Worm (Caenorhabditis elegans) whole organism, young adult: ENCODE results near the gene unc-112.
A peak's percentile ranks its signal among the peaks of the same experiment; 100 is the strongest.

Experiments
- B0019.2 ChIP-seq: fragments of 200-800 bp; sonication (Bioruptor generic); conservative IDR thresholded peaks from 2 replicates; pipeline ENCODE4 v1.3.6; 2022; ENCODE audit warnings: missing genetic modification reagents, missing genetic modification characterization, missing compliant biosample characterization
- F10E7.11 ChIP-seq: sonication (generic microtip); optimal IDR thresholded peaks from 2 replicates; lab custom pipeline; 2017; ENCODE audit warnings: mild to moderate bottlenecking, missing genetic modification characterization, moderate library complexity, missing compliant biosample characterization
- F33H1.4 ChIP-seq: fragments of 200-800 bp; sonication (Bioruptor generic); IDR thresholded peaks from 2 replicates; pipeline ENCODE4 v1.3.6; 2022; ENCODE audit warnings: missing genetic modification reagents, missing genetic modification characterization, missing compliant biosample characterization
- F37B4.10 ChIP-seq: fragments of 200-800 bp; sonication (Bioruptor generic); IDR thresholded peaks from 2 replicates; pipeline ENCODE4 v1.3.6; 2022; ENCODE audit warnings: missing genetic modification characterization, missing compliant biosample characterization
- F57C9.4 ChIP-seq: sonication (generic microtip); optimal IDR thresholded peaks from 2 replicates; lab custom pipeline; 2017; ENCODE audit warnings: mild to moderate bottlenecking, missing genetic modification characterization, missing compliant biosample characterization
- K11D2.4 ChIP-seq: fragments of 200-800 bp; sonication (Bioruptor generic); IDR thresholded peaks from 2 replicates; pipeline ENCODE4 v1.3.6; 2022; ENCODE audit warnings: missing genetic modification reagents, missing genetic modification characterization, missing compliant biosample characterization
- Y53G8AR.9 ChIP-seq: fragments of 200-800 bp; sonication (Bioruptor generic); conservative IDR thresholded peaks from 2 replicates; pipeline ENCODE4 v1.3.6; 2022; ENCODE audit warnings: missing genetic modification reagents, missing genetic modification characterization, missing compliant biosample characterization
- Y95B8A.8 ChIP-seq: fragments of 200-800 bp; sonication (Bioruptor generic); IDR thresholded peaks from 2 replicates; pipeline ENCODE4 v1.3.6; 2022; ENCODE audit warnings: missing genetic modification reagents, missing genetic modification characterization, missing compliant biosample characterization
- aptf-2 ChIP-seq: fragments of 200-800 bp; sonication (Bioruptor generic); conservative IDR thresholded peaks from 2 replicates; pipeline ENCODE4 v1.3.6; 2022; ENCODE audit warnings: missing genetic modification reagents, missing genetic modification characterization, missing compliant biosample characterization
- bed-1 ChIP-seq: fragments of 200-800 bp; sonication (Bioruptor generic); IDR thresholded peaks from 2 replicates; pipeline ENCODE4 v1.3.6; 2022; ENCODE audit warnings: missing genetic modification reagents, missing genetic modification characterization, missing compliant biosample characterization
- bed-2 ChIP-seq: fragments of 200-800 bp; sonication (Bioruptor generic); IDR thresholded peaks from 2 replicates; pipeline ENCODE4 v1.3.6; 2022; ENCODE audit warnings: missing genetic modification reagents, missing genetic modification characterization, missing compliant biosample characterization
- cebp-1 ChIP-seq, 2 experiments: fragments of 200-800 bp in 1 of 2; sonication (Bioruptor generic) in 1 of 2; sonication (generic microtip) in 1 of 2; IDR thresholded peaks in 1 of 2; optimal IDR thresholded peaks in 1 of 2; 2 replicates each; pipeline versions ENCODE4 v1.3.6 to Lab custom; 2017 to 2022; ENCODE audit warnings: missing compliant biosample characterization in 2 of 2, missing genetic modification characterization in 2 of 2, mild to moderate bottlenecking in 1 of 2, missing genetic modification reagents in 1 of 2, moderate library complexity in 1 of 2
- cebp-2 ChIP-seq: fragments of 200-800 bp; sonication (Bioruptor generic); IDR thresholded peaks from 2 replicates; pipeline ENCODE4 v1.3.6; 2022; ENCODE audit warnings: missing genetic modification characterization, missing compliant biosample characterization
- dox-1 ChIP-seq: fragments of 200-800 bp; sonication (Bioruptor generic); IDR thresholded peaks from 2 replicates; pipeline ENCODE4 v1.3.6; 2022; ENCODE audit warnings: missing genetic modification reagents, missing genetic modification characterization, missing compliant biosample characterization
- dpff-1 ChIP-seq: sonication (generic microtip); optimal IDR thresholded peaks from 2 replicates; lab custom pipeline; 2017; ENCODE audit warnings: mild to moderate bottlenecking, missing genetic modification characterization, missing compliant biosample characterization
- hlh-12 ChIP-seq: sonication (generic microtip); optimal IDR thresholded peaks from 2 replicates; lab custom pipeline; 2016; ENCODE audit warnings: missing genetic modification characterization, missing compliant biosample characterization
- hlh-26 ChIP-seq: fragments of 200-800 bp; sonication (Bioruptor generic); conservative IDR thresholded peaks from 2 replicates; pipeline ENCODE4 v1.3.6; 2022; ENCODE audit warnings: missing genetic modification reagents, missing genetic modification characterization, missing compliant biosample characterization
- hmg-1.2 ChIP-seq: fragments of 200-800 bp; sonication (Bioruptor generic); IDR thresholded peaks from 2 replicates; pipeline ENCODE4 v1.3.6; 2022; ENCODE audit warnings: missing genetic modification reagents, missing genetic modification characterization, missing compliant biosample characterization
- hmg-20 ChIP-seq: fragments of 200-800 bp; sonication (Bioruptor generic); IDR thresholded peaks from 2 replicates; pipeline ENCODE4 v1.3.6; 2022; ENCODE audit warnings: missing genetic modification reagents, missing genetic modification characterization, missing compliant biosample characterization
- hrde-1 ChIP-seq: sonication (generic microtip); optimal IDR thresholded peaks from 2 replicates; lab custom pipeline; 2016; ENCODE audit warnings: missing genetic modification characterization, mild to moderate bottlenecking, missing compliant biosample characterization, moderate library complexity, missing genotype, missing genetic modification reagents, borderline replicate concordance
- lag-1 ChIP-seq: fragments of 200-800 bp; sonication (Bioruptor generic); IDR thresholded peaks from 2 replicates; pipeline ENCODE4 v1.3.6; 2022; ENCODE audit warnings: missing genetic modification reagents, missing genetic modification characterization, missing compliant biosample characterization
- let-607 ChIP-seq, 2 experiments: fragments of 200-800 bp in 1 of 2; sonication (Bioruptor generic) in 1 of 2; sonication (generic microtip) in 1 of 2; optimal IDR thresholded peaks; 2 replicates each; lab custom pipeline; 2016 to 2018; ENCODE audit warnings: mild to moderate bottlenecking in 2 of 2, missing compliant biosample characterization in 2 of 2, missing genetic modification characterization in 2 of 2, moderate library complexity in 2 of 2, missing genotype in 1 of 2
- lin-26 ChIP-seq: fragments of 200-800 bp; sonication (Bioruptor generic); IDR thresholded peaks from 2 replicates; pipeline ENCODE4 v1.3.6; 2022; ENCODE audit warnings: missing genetic modification reagents, missing genetic modification characterization, missing compliant biosample characterization
- lin-35 ChIP-seq, 3 experiments: fragments of 150-350 bp in 2 of 3; sonication (generic microtip) in 1 of 3; optimal IDR thresholded peaks; 2 replicates each; lab custom pipeline; 2014 to 2018; ENCODE audit warnings: missing biosample characterization in 3 of 3, missing genetic modification characterization in 3 of 3, missing genetic modification reagents in 3 of 3
- lsl-1 ChIP-seq: fragments of 200-800 bp; sonication (Bioruptor generic); optimal IDR thresholded peaks from 2 replicates; lab custom pipeline; 2018; ENCODE audit warnings: mild to moderate bottlenecking, missing genetic modification characterization, moderate library complexity, missing compliant biosample characterization
- madf-6 ChIP-seq: fragments of 200-800 bp; sonication (Bioruptor generic); IDR thresholded peaks from 2 replicates; pipeline ENCODE4 v1.3.6; 2022; ENCODE audit warnings: missing genetic modification reagents, missing genetic modification characterization, missing compliant biosample characterization
- mcd-1 ChIP-seq: fragments of 200-800 bp; sonication (Bioruptor generic); IDR thresholded peaks from 2 replicates; pipeline ENCODE4 v1.3.6; 2022; ENCODE audit warnings: missing genetic modification reagents, missing genetic modification characterization, missing compliant biosample characterization
- mxl-1 ChIP-seq: sonication (generic microtip); optimal IDR thresholded peaks from 2 replicates; lab custom pipeline; 2016; ENCODE audit warnings: missing genetic modification characterization, missing compliant biosample characterization
- nfyb-1 ChIP-seq: fragments of 200-800 bp; sonication (Bioruptor generic); IDR thresholded peaks from 2 replicates; pipeline ENCODE4 v1.3.6; 2022; ENCODE audit warnings: missing genetic modification reagents, missing genetic modification characterization, missing compliant biosample characterization
- nhr-120 ChIP-seq: fragments of 200-800 bp; sonication (Bioruptor generic); IDR thresholded peaks from 2 replicates; pipeline ENCODE4 v1.3.6; 2022; ENCODE audit warnings: missing genetic modification characterization, missing compliant biosample characterization
- nhr-179 ChIP-seq: sonication (generic microtip); optimal IDR thresholded peaks from 2 replicates; lab custom pipeline; 2016; ENCODE audit warnings: mild to moderate bottlenecking, missing genetic modification characterization, missing compliant biosample characterization
- nhr-80 ChIP-seq: sonication (generic microtip); optimal IDR thresholded peaks from 2 replicates; lab custom pipeline; 2016; ENCODE audit warnings: missing genetic modification characterization, missing compliant biosample characterization
- pbrm-1 ChIP-seq: fragments of 200-800 bp; sonication (Bioruptor generic); IDR thresholded peaks from 2 replicates; pipeline ENCODE4 v1.3.6; 2022; ENCODE audit warnings: missing genetic modification reagents, missing genetic modification characterization, missing compliant biosample characterization
- repo-1 ChIP-seq: sonication (generic microtip); optimal IDR thresholded peaks from 2 replicates; lab custom pipeline; 2017; ENCODE audit warnings: mild to moderate bottlenecking, missing genetic modification characterization, missing compliant biosample characterization
- sea-2 ChIP-seq: fragments of 200-800 bp; sonication (Bioruptor generic); IDR thresholded peaks from 2 replicates; pipeline ENCODE4 v1.3.6; 2022; ENCODE audit warnings: missing genetic modification characterization, missing compliant biosample characterization
- tlf-1 ChIP-seq: fragments of 200-800 bp; sonication (Bioruptor generic); optimal IDR thresholded peaks from 2 replicates; lab custom pipeline; 2018; ENCODE audit warnings: mild to moderate bottlenecking, missing genetic modification characterization, missing compliant biosample characterization
- unc-130 ChIP-seq: sonication (generic microtip); optimal IDR thresholded peaks from 2 replicates; lab custom pipeline; 2016; ENCODE audit warnings: missing genetic modification reagents, missing genetic modification characterization, missing compliant biosample characterization
- xnd-1 ChIP-seq: sonication (generic microtip); optimal IDR thresholded peaks from 2 replicates; lab custom pipeline; 2016; ENCODE audit warnings: missing genotype, missing genetic modification reagents, missing genetic modification characterization, missing compliant biosample characterization
- zfh-2 ChIP-seq: fragments of 200-800 bp; sonication (Bioruptor generic); conservative IDR thresholded peaks from 2 replicates; pipeline ENCODE4 v1.3.6; 2022; ENCODE audit warnings: missing genetic modification reagents, missing genetic modification characterization, missing compliant biosample characterization
- ztf-28 ChIP-seq: fragments of 200-800 bp; sonication (Bioruptor generic); IDR thresholded peaks from 2 replicates; pipeline ENCODE4 v1.3.6; 2022; ENCODE audit warnings: missing genetic modification reagents, missing genetic modification characterization, missing compliant biosample characterization
- ztf-3 ChIP-seq: fragments of 200-800 bp; sonication (Bioruptor generic); optimal IDR thresholded peaks from 2 replicates; lab custom pipeline; 2018; ENCODE audit warnings: mild to moderate bottlenecking, missing genetic modification characterization, missing compliant biosample characterization
- ztf-6 ChIP-seq: fragments of 200-800 bp; sonication (Bioruptor generic); IDR thresholded peaks from 2 replicates; pipeline ENCODE4 v1.3.6; 2022; ENCODE audit warnings: missing genetic modification reagents, missing genetic modification characterization, missing compliant biosample characterization

Gene unc-112

DNA sequence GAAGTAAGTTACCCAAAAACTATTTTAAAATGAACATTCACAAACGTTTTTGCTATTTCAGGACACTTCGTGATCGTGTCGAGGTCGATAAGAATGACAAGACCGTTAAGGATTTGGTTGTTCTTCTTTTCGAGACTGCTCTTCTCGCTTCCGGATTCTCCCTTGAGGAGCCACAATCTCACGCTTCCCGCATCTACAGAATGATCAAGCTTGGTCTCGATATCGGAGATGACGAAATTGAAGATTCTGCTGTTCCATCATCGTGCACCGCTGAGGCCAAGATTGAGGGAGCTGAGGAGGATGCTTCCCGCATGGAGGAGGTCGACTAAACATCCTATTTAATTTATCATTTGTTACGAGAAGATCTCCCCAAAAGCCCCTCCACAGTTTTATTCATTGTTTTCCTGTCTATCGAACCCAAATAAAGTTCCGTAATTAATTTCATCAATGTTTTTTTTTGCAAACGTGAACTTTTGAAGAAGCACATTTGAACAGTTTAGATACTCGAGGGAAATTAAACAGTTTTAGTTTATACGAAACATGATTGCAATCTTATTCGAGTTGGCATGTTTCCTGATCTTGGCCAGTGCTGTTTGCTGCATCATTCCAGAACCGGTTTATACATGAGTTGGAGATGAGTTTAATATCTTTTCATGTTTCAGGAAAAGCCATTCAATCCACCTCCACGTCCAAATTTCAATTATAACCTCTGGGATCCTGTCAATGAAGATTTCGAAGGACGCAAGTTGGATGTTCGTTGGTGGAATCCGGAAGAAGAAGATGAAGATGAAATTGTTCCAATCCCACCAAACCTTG is 8.1 kb downstream of the unc-112 start, which contains the start of gene C47E8.11 (continued):
- TF ChIP-seq xnd-1 (tag; lab: Kevin White, UChicago) = peak; percentile 23
- no peak for TF ChIP-seq nhr-179
- TF ChIP-seq mxl-1 (tag; lab: Kevin White, UChicago) = no peak
- peak in 1 of 2 experiments; percentile 60 for TF ChIP-seq let-607 (tag; optimal IDR thresholded peaks at IDR 0.05; lab: Kevin White, UChicago)
- TF ChIP-seq tlf-1 = peak; percentile 78
- TF ChIP-seq repo-1 (tag; lab: Kevin White, UChicago) = peak; percentile 80
- TF ChIP-seq sea-2 (GFP tag; lab: Robert Waterston, UW) = no peak
- TF ChIP-seq bed-1 (GFP tag; lab: Robert Waterston, UW) = no peak
- no peak for TF ChIP-seq bed-2 (GFP tag; lab: Robert Waterston, UW)
- TF ChIP-seq madf-6 (GFP tag; lab: Robert Waterston, UW) = peak; percentile 84
- peak in 1 of 3 experiments; percentile 62 for TF ChIP-seq lin-35 (GFP tag; optimal IDR thresholded peaks at IDR 0.05; lab: Kevin White, UChicago)
- TF ChIP-seq F33H1.4 (GFP tag; lab: Robert Waterston, UW) = peak; percentile 36; the same call in 1 of the 2 replicates
- TF ChIP-seq hlh-12 = no peak
- TF ChIP-seq hrde-1 (tag; lab: Kevin White, UChicago) = peak; percentile 21
- TF ChIP-seq nfyb-1 (GFP tag; lab: Robert Waterston, UW) = peak; percentile 75
- no peak for TF ChIP-seq hlh-26 (GFP tag; lab: Robert Waterston, UW)
- peak; percentile 76 for TF ChIP-seq dox-1 (GFP tag; lab: Robert Waterston, UW)
- TF ChIP-seq unc-130 = peak; percentile 46
- no peak for TF ChIP-seq ztf-3 (GFP tag; lab: Kevin White, UChicago)

DNA sequence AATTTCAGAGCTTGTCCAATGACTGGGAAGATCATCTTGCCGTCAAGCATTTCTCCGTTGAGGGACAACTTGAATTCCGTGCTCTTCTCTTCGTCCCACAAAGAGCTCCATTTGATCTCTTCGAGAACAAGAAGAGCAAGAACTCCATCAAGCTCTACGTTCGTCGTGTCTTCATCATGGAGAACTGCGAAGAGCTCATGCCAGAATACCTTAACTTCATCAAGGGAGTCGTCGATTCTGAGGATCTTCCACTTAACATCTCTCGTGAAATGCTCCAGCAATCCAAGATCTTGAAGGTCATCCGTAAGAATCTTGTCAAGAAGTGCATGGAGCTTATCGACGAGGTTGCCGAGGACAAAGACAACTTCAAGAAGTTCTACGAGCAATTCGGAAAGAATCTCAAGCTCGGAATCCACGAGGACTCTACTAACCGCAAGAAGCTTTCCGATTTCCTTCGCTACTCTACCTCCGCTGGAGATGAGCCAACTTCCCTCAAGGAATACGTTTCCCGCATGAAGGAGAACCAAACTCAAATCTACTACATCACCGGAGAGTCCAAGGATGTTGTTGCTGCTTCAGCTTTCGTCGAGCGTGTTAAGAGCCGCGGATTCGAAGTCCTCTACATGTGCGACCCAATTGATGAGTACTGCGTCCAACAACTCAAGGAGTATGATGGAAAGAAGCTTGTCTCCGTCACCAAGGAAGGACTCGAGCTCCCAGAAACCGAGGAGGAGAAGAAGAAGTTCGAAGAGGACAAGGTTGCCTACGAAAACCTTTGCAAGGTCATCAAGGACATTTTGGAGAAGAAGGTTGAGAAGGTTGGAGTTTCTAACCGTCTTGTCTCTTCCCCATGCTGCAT is 9.1 kb downstream of the unc-112 start:
- no peak for TF ChIP-seq aptf-2 (GFP tag; lab: Robert Waterston, UW)
- no peak for TF ChIP-seq F57C9.4
- TF ChIP-seq madf-6 (GFP tag; lab: Robert Waterston, UW) = peak; percentile 5; the same call in 1 of the 2 replicates
- peak; percentile 40; the same call in 1 of the 2 replicates for TF ChIP-seq mcd-1 (GFP tag; lab: Robert Waterston, UW)
- TF ChIP-seq zfh-2 (GFP tag; lab: Robert Waterston, UW) = 0 out of 2 replicates have a peak, but pooled peaks have one; percentile 54
- no peak for TF ChIP-seq lin-26 (GFP tag; lab: Robert Waterston, UW)
- no peak for TF ChIP-seq F10E7.11
- no peak for TF ChIP-seq dpff-1 (tag; lab: Kevin White, UChicago)
- TF ChIP-seq nhr-120 (GFP tag; lab: Robert Waterston, UW) = no peak
- TF ChIP-seq xnd-1 (tag; lab: Kevin White, UChicago) = no peak
- no peak; the same call in none of the 2 replicates for TF ChIP-seq K11D2.4 (GFP tag; lab: Robert Waterston, UW)
- peak; percentile 33; the same call in 1 of the 2 replicates for TF ChIP-seq cebp-2
- TF ChIP-seq nhr-80 = no peak
- peak; percentile 28; the same call in 1 of the 2 replicates for TF ChIP-seq Y53G8AR.9 (GFP tag; lab: Robert Waterston, UW)
- TF ChIP-seq B0019.2 (GFP tag; lab: Robert Waterston, UW) = no peak
- TF ChIP-seq F37B4.10 (GFP tag; lab: Robert Waterston, UW) = no peak
- no peak for TF ChIP-seq hmg-20 (GFP tag; lab: Robert Waterston, UW)
- peak; percentile 17; the same call in 1 of the 2 replicates for TF ChIP-seq ztf-6 (GFP tag; lab: Robert Waterston, UW)
- TF ChIP-seq pbrm-1 = no peak
- TF ChIP-seq cebp-1 (GFP tag; IDR thresholded peaks at IDR 0.05; lab: Robert Waterston, UW) = no peak
- TF ChIP-seq cebp-1 (tag; optimal IDR thresholded peaks at IDR 0.05; lab: Kevin White, UChicago) = peak; percentile 12
- TF ChIP-seq lsl-1 (GFP tag; lab: Kevin White, UChicago) = peak; percentile 29
- TF ChIP-seq ztf-28 = no peak
- TF ChIP-seq hmg-1.2 (GFP tag; lab: Robert Waterston, UW) = no peak; the same call in 1 of the 2 replicates
- TF ChIP-seq Y95B8A.8 (GFP tag; lab: Robert Waterston, UW) = peak; percentile 7; the same call in 1 of the 2 replicates
- TF ChIP-seq F33H1.4 (GFP tag; lab: Robert Waterston, UW) = no peak
- no peak for TF ChIP-seq lag-1
